Fruit fly (Drosophila melanogaster) whole organism, embryonic: Measurements from ENCODE around the gene CG18428.

Source experiments
- Abd-B ChIP-seq: fragments of 200-800 bp; sonication (Bioruptor generic); optimal IDR thresholded peaks from 2 replicates; lab custom pipeline; 2018; ENCODE audit warnings: missing biosample characterization, mild to moderate bottlenecking, missing genetic modification characterization, moderate library complexity
- Atf6 ChIP-seq: fragments of 200-800 bp; sonication (Bioruptor generic); IDR thresholded peaks from 2 replicates; pipeline ENCODE4 v1.3.6; 2022; ENCODE audit warnings: missing biosample characterization, missing genetic modification characterization
- CG1024 ChIP-seq: fragments of 200-800 bp; sonication (Bioruptor generic); IDR thresholded peaks from 2 replicates; pipeline ENCODE4 v1.3.6; 2022; ENCODE audit warnings: missing biosample characterization, missing genetic modification characterization
- CG10274 ChIP-seq: fragments of 200-800 bp; sonication (Bioruptor generic); optimal IDR thresholded peaks from 3 replicates; lab custom pipeline; 2017; ENCODE audit warnings: missing biosample characterization, mild to moderate bottlenecking, missing genetic modification characterization
- CG10565 ChIP-seq: fragments of 200-800 bp; sonication (Bioruptor generic); optimal IDR thresholded peaks from 3 replicates; lab custom pipeline; 2016; ENCODE audit warnings: missing biosample characterization, mild to moderate bottlenecking, missing genetic modification characterization
- CG11723 ChIP-seq: fragments of 200-800 bp; sonication (Bioruptor generic); optimal IDR thresholded peaks from 2 replicates; lab custom pipeline; 2017; ENCODE audit warnings: missing biosample characterization, mild to moderate bottlenecking, missing genetic modification characterization
- CG13123 ChIP-seq: fragments of 200-800 bp; sonication (Bioruptor generic); optimal IDR thresholded peaks from 2 replicates; lab custom pipeline; 2016; ENCODE audit warnings: missing biosample characterization, missing genetic modification characterization
- CG14441 ChIP-seq: fragments of 200-800 bp; sonication (Bioruptor generic); IDR thresholded peaks from 2 replicates; pipeline ENCODE4 v1.3.6; 2022; ENCODE audit warnings: missing biosample characterization, missing genetic modification characterization
- CG17361 ChIP-seq: fragments of 200-800 bp; sonication (Bioruptor generic); IDR thresholded peaks from 3 replicates; pipeline ENCODE4 v1.3.6; 2022; ENCODE audit warnings: missing biosample characterization, missing genetic modification characterization
- CG2712 ChIP-seq: fragments of 200-800 bp; optimal IDR thresholded peaks from 3 replicates; lab custom pipeline; 2019; ENCODE audit warnings: missing biosample characterization, mild to moderate bottlenecking, missing genetic modification characterization, moderate library complexity
- CG3065 ChIP-seq: fragments of 200-800 bp; sonication (Bioruptor generic); optimal IDR thresholded peaks from 2 replicates; lab custom pipeline; 2016; ENCODE audit warnings: missing biosample characterization, missing genetic modification characterization
- CG31365 ChIP-seq: fragments of 200-800 bp; sonication (Bioruptor generic); optimal IDR thresholded peaks from 2 replicates; lab custom pipeline; 2018; ENCODE audit warnings: missing biosample characterization, mild to moderate bottlenecking, missing genetic modification characterization
- CG32767 ChIP-seq: fragments of 200-800 bp; sonication (Bioruptor generic); IDR thresholded peaks from 2 replicates; pipeline ENCODE4 v1.3.6; 2022; ENCODE audit warnings: missing biosample characterization, missing genetic modification characterization
- CG42726 ChIP-seq: fragments of 200-800 bp; sonication (Bioruptor generic); IDR thresholded peaks from 2 replicates; pipeline ENCODE4 v1.3.6; 2022; ENCODE audit warnings: missing biosample characterization, missing genetic modification characterization; ENCODE audit not compliant: partially characterized antibody
- CG5180 ChIP-seq: fragments of 200-800 bp; sonication (Bioruptor generic); optimal IDR thresholded peaks from 3 replicates; lab custom pipeline; 2017; ENCODE audit warnings: missing biosample characterization, missing genetic modification characterization, mild to moderate bottlenecking, moderate library complexity, missing genetic modification reagents
- CG9609 ChIP-seq: fragments of 200-800 bp; sonication (Bioruptor generic); optimal IDR thresholded peaks from 3 replicates; lab custom pipeline; 2016; ENCODE audit warnings: missing biosample characterization, missing genetic modification characterization
- CG9797 ChIP-seq: fragments of 200-800 bp; sonication (Bioruptor generic); optimal IDR thresholded peaks from 3 replicates; lab custom pipeline; 2018; ENCODE audit warnings: missing biosample characterization, mild to moderate bottlenecking, missing genetic modification characterization
- CHES-1-like ChIP-seq: fragments of 200-800 bp; sonication (Bioruptor generic); optimal IDR thresholded peaks from 2 replicates; lab custom pipeline; 2016; ENCODE audit warnings: missing biosample characterization, missing genetic modification characterization
- CoRest ChIP-seq: fragments of 200-800 bp; sonication (Bioruptor generic); optimal IDR thresholded peaks from 3 replicates; lab custom pipeline; 2018; ENCODE audit warnings: missing biosample characterization, mild to moderate bottlenecking, missing genetic modification characterization, moderate library complexity
- Dek ChIP-seq: fragments of 200-800 bp; sonication (Bioruptor generic); optimal IDR thresholded peaks from 3 replicates; lab custom pipeline; 2019; ENCODE audit warnings: missing biosample characterization, mild to moderate bottlenecking, missing genetic modification characterization, moderate library complexity
- Ets65A ChIP-seq: fragments of 200-800 bp; sonication (Bioruptor generic); peaks from one replicate; lab custom pipeline; 2016; ENCODE audit warnings: missing biosample characterization, missing genetic modification characterization
- Fer3 ChIP-seq: fragments of 200-800 bp; sonication (Bioruptor generic); optimal IDR thresholded peaks from 2 replicates; lab custom pipeline; 2018; ENCODE audit warnings: missing biosample characterization, mild to moderate bottlenecking, missing genetic modification characterization, moderate library complexity
- Gsc ChIP-seq: fragments of 200-800 bp; sonication (Bioruptor generic); IDR thresholded peaks from 2 replicates; pipeline ENCODE4 v1.3.6; 2022; ENCODE audit warnings: missing biosample characterization, missing genetic modification characterization
- H2.0 ChIP-seq: fragments of 200-800 bp; sonication (Bioruptor generic); IDR thresholded peaks from 2 replicates; pipeline ENCODE4 v1.3.6; 2022; ENCODE audit warnings: missing biosample characterization, missing genetic modification characterization
- HLH54F ChIP-seq: fragments of 200-800 bp; sonication (Bioruptor generic); optimal IDR thresholded peaks from 3 replicates; lab custom pipeline; 2016; ENCODE audit warnings: missing biosample characterization, missing genetic modification characterization
- HmgZ ChIP-seq: fragments of 200-800 bp; sonication (Bioruptor generic); optimal IDR thresholded peaks from 2 replicates; lab custom pipeline; 2018; ENCODE audit warnings: missing biosample characterization, mild to moderate bottlenecking, missing genetic modification characterization
- Mad ChIP-seq: fragments of 200-800 bp; sonication (Bioruptor generic); optimal IDR thresholded peaks from 2 replicates; lab custom pipeline; 2016; ENCODE audit warnings: missing biosample characterization, missing genetic modification characterization
- Six4 ChIP-seq: fragments of 200-800 bp; sonication (Bioruptor generic); optimal IDR thresholded peaks from 2 replicates; lab custom pipeline; 2016; ENCODE audit warnings: missing biosample characterization, missing genetic modification characterization
- abd-A ChIP-seq: fragments of 200-800 bp; sonication (Bioruptor generic); optimal IDR thresholded peaks from 3 replicates; lab custom pipeline; 2019; ENCODE audit warnings: missing biosample characterization, mild to moderate bottlenecking, missing genetic modification characterization, moderate library complexity
- cas ChIP-seq: fragments of 200-800 bp; sonication (Bioruptor generic); IDR thresholded peaks from 2 replicates; pipeline ENCODE4 v1.3.6; 2022; ENCODE audit warnings: missing biosample characterization, missing genetic modification characterization
- cg ChIP-seq: fragments of 200-800 bp; sonication (Bioruptor generic); optimal IDR thresholded peaks from 3 replicates; lab custom pipeline; 2019; ENCODE audit warnings: missing biosample characterization, mild to moderate bottlenecking, missing genetic modification characterization, moderate library complexity
- da ChIP-seq: fragments of 200-800 bp; sonication (Bioruptor generic); optimal IDR thresholded peaks from 2 replicates; lab custom pipeline; 2016; ENCODE audit warnings: missing biosample characterization, missing genetic modification characterization
- dimm ChIP-seq: fragments of 200-800 bp; sonication (Bioruptor generic); IDR thresholded peaks from 2 replicates; pipeline ENCODE4 v1.3.6; 2022; ENCODE audit warnings: missing biosample characterization, missing genetic modification characterization
- dysf ChIP-seq: fragments of 200-800 bp; sonication (Bioruptor generic); IDR thresholded peaks from 3 replicates; pipeline ENCODE4 v1.3.6; 2022; ENCODE audit warnings: missing biosample characterization, missing genetic modification characterization
- fd64A ChIP-seq: fragments of 200-800 bp; sonication (Bioruptor generic); optimal IDR thresholded peaks from 3 replicates; lab custom pipeline; 2018; ENCODE audit warnings: missing biosample characterization, mild to moderate bottlenecking, missing genetic modification characterization
- gem ChIP-seq: fragments of 200-800 bp; sonication (Bioruptor generic); optimal IDR thresholded peaks from 2 replicates; lab custom pipeline; 2019; ENCODE audit warnings: missing biosample characterization, mild to moderate bottlenecking, missing genetic modification characterization, moderate library complexity
- gfzf ChIP-seq: fragments of 200-800 bp; sonication (Bioruptor generic); optimal IDR thresholded peaks from 2 replicates; lab custom pipeline; 2016; ENCODE audit warnings: missing biosample characterization, mild to moderate bottlenecking, missing genetic modification characterization, moderate library complexity
- grn ChIP-seq: fragments of 200-800 bp; sonication (Bioruptor generic); optimal IDR thresholded peaks from 3 replicates; lab custom pipeline; 2017; ENCODE audit warnings: missing biosample characterization, missing genetic modification characterization
- her ChIP-seq: fragments of 200-800 bp; sonication (Bioruptor generic); optimal IDR thresholded peaks from 2 replicates; lab custom pipeline; 2016; ENCODE audit warnings: missing biosample characterization, missing genetic modification characterization
- lmd ChIP-seq: fragments of 200-800 bp; sonication (Bioruptor generic); IDR thresholded peaks from 2 replicates; pipeline ENCODE4 v1.3.6; 2022; ENCODE audit warnings: missing biosample characterization, missing genetic modification characterization
- lov ChIP-seq, 2 experiments: fragments of 200-800 bp in 1 of 2; fragments of >200 bp in 1 of 2; sonication (Bioruptor generic) in 1 of 2; IDR thresholded peaks in 1 of 2; optimal IDR thresholded peaks in 1 of 2; 2 replicates in 1 of 2; 3 replicates in 1 of 2; pipeline versions ENCODE4 v1.3.6 to Lab custom; 2017 to 2022; ENCODE audit warnings: missing biosample characterization in 1 of 2, missing genetic modification characterization in 1 of 2
- oc ChIP-seq: fragments of 200-800 bp; sonication (Bioruptor generic); optimal IDR thresholded peaks from 2 replicates; lab custom pipeline; 2018; ENCODE audit warnings: missing biosample characterization, mild to moderate bottlenecking, missing genetic modification characterization, moderate library complexity
- pan ChIP-seq, 4 experiments: fragments of >200 bp in 3 of 4; fragments of 200-800 bp in 1 of 4; sonication (Bioruptor generic) in 1 of 4; optimal IDR thresholded peaks in 3 of 4; IDR thresholded peaks in 1 of 4; 2 replicates each; pipeline versions ENCODE4 v1.3.6 to Lab custom; 2017 to 2022; ENCODE audit warnings: missing biosample characterization in 2 of 4, missing genetic modification characterization in 2 of 4, mixed read lengths in 1 of 4
- ro ChIP-seq: fragments of 200-800 bp; sonication (Bioruptor generic); IDR thresholded peaks from 2 replicates; pipeline ENCODE4 v1.3.6; 2022; ENCODE audit warnings: missing biosample characterization, missing genetic modification characterization
- sens ChIP-seq: fragments of 200-800 bp; sonication (Bioruptor generic); peaks from one replicate; lab custom pipeline; 2016; ENCODE audit warnings: missing biosample characterization, missing genetic modification characterization
- toy ChIP-seq: fragments of 200-800 bp; sonication (Bioruptor generic); IDR thresholded peaks from 2 replicates; pipeline ENCODE4 v1.3.6; 2022; ENCODE audit warnings: missing biosample characterization, missing genetic modification characterization
- tup ChIP-seq: fragments of 200-800 bp; sonication (Bioruptor generic); optimal IDR thresholded peaks from 2 replicates; lab custom pipeline; 2016; ENCODE audit warnings: missing biosample characterization, mild to moderate bottlenecking, missing genetic modification characterization, moderate library complexity
- twi ChIP-seq: fragments of 200-800 bp; optimal IDR thresholded peaks from 2 replicates; lab custom pipeline; 2019; ENCODE audit warnings: missing biosample characterization, mild to moderate bottlenecking, missing genetic modification characterization, moderate library complexity
- unpg ChIP-seq: fragments of 200-800 bp; sonication (Bioruptor generic); optimal IDR thresholded peaks from 3 replicates; lab custom pipeline; 2018; ENCODE audit warnings: missing biosample characterization, mild to moderate bottlenecking, missing genetic modification characterization, moderate library complexity
- wdn ChIP-seq: fragments of 200-800 bp; sonication (Bioruptor generic); IDR thresholded peaks from 2 replicates; pipeline ENCODE4 v1.3.6; 2022; ENCODE audit warnings: missing biosample characterization, missing genetic modification characterization
- zfh1 ChIP-seq: fragments of 200-800 bp; sonication (Bioruptor generic); IDR thresholded peaks from 3 replicates; pipeline ENCODE4 v1.3.6; 2022; ENCODE audit warnings: missing biosample characterization, missing genetic modification characterization

The CG18428 gene

dm6 chr3R:24100717-24101116 is 8.4 kb upstream of the CG18428 start (continued):
- peak; percentile 27 for TF ChIP-seq unpg (GFP tag; lab: Kevin White, UChicago)
- TF ChIP-seq her (GFP tag; lab: Kevin White, UChicago): peak; percentile 1
- TF ChIP-seq CG5180 (GFP tag; lab: Kevin White, UChicago): no peak
- no peak for TF ChIP-seq fd64A (GFP tag; lab: Kevin White, UChicago)
- peak; percentile 76 for TF ChIP-seq sens (GFP tag; lab: Kevin White, UChicago)
- no peak for TF ChIP-seq oc
- 0 out of 2 replicates have a peak, but pooled peaks have one; percentile 9 for TF ChIP-seq H2.0 (GFP tag; lab: Robert Waterston, UW)
- no peak for TF ChIP-seq HmgZ (tag; lab: Kevin White, UChicago)
- peak; percentile 21 for TF ChIP-seq CoRest
- peak; percentile 43 for TF ChIP-seq gem (tag; lab: Kevin White, UChicago)
- TF ChIP-seq CG9609: peak; percentile 3
- peak; percentile 34; the same call in 1 of the 2 replicates for TF ChIP-seq lmd (GFP tag; lab: Robert Waterston, UW)
- peak; percentile 21 for TF ChIP-seq Abd-B (GFP tag; lab: Kevin White, UChicago)
- TF ChIP-seq abd-A: no peak
- no peak for TF ChIP-seq CG31365 (tag; lab: Kevin White, UChicago)
- TF ChIP-seq CG10565 (GFP tag; lab: Kevin White, UChicago): no peak
- no peak for TF ChIP-seq CG42726
- TF ChIP-seq Mad (GFP tag; lab: Kevin White, UChicago): no peak
- TF ChIP-seq Dek (tag; lab: Kevin White, UChicago): peak; percentile 8
- TF ChIP-seq wdn (GFP tag; lab: Robert Waterston, UW): no peak
- no peak for TF ChIP-seq zfh1 (GFP tag; lab: Robert Waterston, UW)
- TF ChIP-seq Ets65A (GFP tag; lab: Kevin White, UChicago): peak; percentile 49
- no peak for TF ChIP-seq toy (GFP tag; lab: Robert Waterston, UW)
- peak; percentile 34 for TF ChIP-seq CG2712
- no peak for TF ChIP-seq CG32767 (GFP tag; lab: Robert Waterston, UW)
- no peak for TF ChIP-seq cg (GFP tag; lab: Kevin White, UChicago)
- no peak for TF ChIP-seq twi (tag; lab: Kevin White, UChicago)
- no peak for TF ChIP-seq pan (optimal IDR thresholded peaks at IDR 0.05; lab: Kevin White, UChicago)
- TF ChIP-seq pan (GFP tag; optimal IDR thresholded peaks at IDR 0.05 in 1 of 2, IDR thresholded peaks at IDR 0.05 in 1 of 2): peak in 1 of 2 experiments; percentile 27
- TF ChIP-seq CG11723 (GFP tag; lab: Kevin White, UChicago): no peak
- peak; percentile 40; the same call in 1 of the 2 replicates for TF ChIP-seq Atf6 (GFP tag; lab: Robert Waterston, UW)
- TF ChIP-seq Gsc (GFP tag; lab: Robert Waterston, UW): no peak
- no peak for TF ChIP-seq gfzf (GFP tag; lab: Kevin White, UChicago)
- peak; percentile 42; the same call in 1 of the 2 replicates for TF ChIP-seq CG14441 (GFP tag; lab: Robert Waterston, UW)
- TF ChIP-seq CG10274 (GFP tag; lab: Kevin White, UChicago): no peak
- no peak for TF ChIP-seq grn (GFP tag; lab: Kevin White, UChicago)
- TF ChIP-seq cas (GFP tag; lab: Robert Waterston, UW): no peak
- no peak for TF ChIP-seq Six4 (GFP tag; lab: Kevin White, UChicago)
- TF ChIP-seq da: no peak
- TF ChIP-seq ro (GFP tag; lab: Robert Waterston, UW): no peak
- no peak for TF ChIP-seq CG3065 (GFP tag; lab: Kevin White, UChicago)
- no peak for TF ChIP-seq CG9797 (GFP tag; lab: Kevin White, UChicago)
- no peak for TF ChIP-seq CG1024 (GFP tag; lab: Robert Waterston, UW)
- TF ChIP-seq dimm (GFP tag; lab: Robert Waterston, UW): no peak
- TF ChIP-seq CG13123: no peak
- peak; percentile 3 for TF ChIP-seq Fer3 (tag; lab: Kevin White, UChicago)
- no peak for TF ChIP-seq CHES-1-like (GFP tag; lab: Kevin White, UChicago)
- TF ChIP-seq HLH54F (GFP tag; lab: Kevin White, UChicago): peak; percentile 6
- TF ChIP-seq tup (GFP tag; lab: Kevin White, UChicago): no peak
- TF ChIP-seq lov (optimal IDR thresholded peaks at IDR 0.05; lab: Kevin White, UChicago): no peak
- TF ChIP-seq lov (GFP tag; IDR thresholded peaks at IDR 0.05; lab: Robert Waterston, UW): no peak
- TF ChIP-seq CG17361 (GFP tag; lab: Robert Waterston, UW): 0 out of 3 replicates have a peak, but pooled peaks have one; percentile 21
- peak; percentile 55; the same call in 2 of the 3 replicates for TF ChIP-seq dysf (GFP tag; lab: Robert Waterston, UW)
